Worm (Caenorhabditis elegans): ENCODE results near the gene mlc-4.

ce11 chrIII:3417453-3417852 lies 23.9 kb upstream of the mlc-4 start:
- no peak for TF ChIP-seq efl-1 (optimal IDR thresholded peaks at IDR 0.05)
- TF ChIP-seq efl-1 (GFP tag; optimal IDR thresholded peaks at IDR 0.05 in 1 of 2) = no peak
- no peak for TF ChIP-seq ceh-82 (tag; optimal IDR thresholded peaks at IDR 0.05)
- no peak for TF ChIP-seq tbx-2 (tag; optimal IDR thresholded peaks at IDR 0.05)
- no peak for TF ChIP-seq nhr-71 (tag; optimal IDR thresholded peaks at IDR 0.05)
- no peak for TF ChIP-seq nhr-77 (tag; optimal IDR thresholded peaks at IDR 0.05)
